Fruit fly (Drosophila melanogaster) S2 (cell line): ENCODE measurements around the gene CG13405.

Experiments used
- CG8478 ChIP-seq: fragments of >200 bp; optimal IDR thresholded peaks from 2 replicates; lab custom pipeline; 2018
- CTCF ChIP-seq, 2 experiments: fragments of >200 bp; optimal IDR thresholded peaks; 2 replicates each; lab custom pipeline; 2018

dm6 chr3L:109936-110335 lies 34.8 kb upstream of the CG13405 start:
- TF ChIP-seq CTCF (optimal IDR thresholded peaks at IDR 0.05; lab: Kevin White, UChicago) (no peak), CG8478 (lab: Kevin White, UChicago) (no peak)
